Fruit fly (Drosophila melanogaster): ENCODE data around the gene Nfs1.

Nfs1 gene

DNA sequence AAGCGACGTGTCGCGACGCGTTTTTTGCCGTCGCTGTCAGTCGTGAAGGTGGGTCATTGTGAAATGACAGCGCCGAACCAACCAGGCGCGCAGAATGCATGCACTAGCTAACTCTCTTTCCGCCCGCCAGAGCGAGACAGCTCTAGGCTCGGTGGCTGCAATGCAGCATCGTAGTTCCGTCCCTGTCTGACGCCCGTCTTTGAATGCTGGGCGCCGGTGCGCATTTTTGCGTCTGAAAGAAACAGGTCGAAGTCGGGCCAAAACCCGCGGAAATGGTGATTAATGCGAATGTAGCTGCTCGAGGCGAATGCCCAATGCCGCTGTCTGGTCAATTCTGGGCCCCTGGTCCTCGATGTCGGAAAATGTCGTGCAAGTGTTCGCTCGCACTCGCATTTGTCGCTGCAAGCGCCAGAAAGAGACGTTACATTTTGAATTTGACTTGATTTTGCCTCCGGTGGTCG is 7.9 kb downstream of the Nfs1 start:
- TF ChIP-seq CG10348 (GFP tag; IDR thresholded peaks at IDR 0.05) = no peak
- TF ChIP-seq CG13204 (GFP tag; optimal IDR thresholded peaks at IDR 0.05) = peak; percentile 97
- TF ChIP-seq CG8301 (tag; optimal IDR thresholded peaks at IDR 0.05) = peak; percentile 77
- peak; percentile 51 for TF ChIP-seq CG34367 (tag; optimal IDR thresholded peaks at IDR 0.05)
- TF ChIP-seq rn (GFP tag; IDR thresholded peaks at IDR 0.05) = no peak
- peak; percentile 17 for TF ChIP-seq CG9948 (tag; optimal IDR thresholded peaks at IDR 0.05)
- TF ChIP-seq gl (tag; optimal IDR thresholded peaks at IDR 0.05) = peak; percentile 74
- peak; percentile 36 for TF ChIP-seq CG8159 (tag; optimal IDR thresholded peaks at IDR 0.05)
- TF ChIP-seq CG15710 (tag; optimal IDR thresholded peaks at IDR 0.05) = peak; percentile 53
- no peak for TF ChIP-seq Ets98B (GFP tag; IDR thresholded peaks at IDR 0.05)
- peak; percentile 98 for TF ChIP-seq EcR (GFP tag; optimal IDR thresholded peaks at IDR 0.05)
- peak; percentile 70 for TF ChIP-seq CG14655 (GFP tag; optimal IDR thresholded peaks at IDR 0.05)
- TF ChIP-seq Pif1B (GFP tag; optimal IDR thresholded peaks at IDR 0.05) = peak; percentile 67
- no peak for TF ChIP-seq D1 (tag; optimal IDR thresholded peaks at IDR 0.05)
- TF ChIP-seq Snoo (tag; optimal IDR thresholded peaks at IDR 0.05) = peak; percentile 84
- peak; percentile 68 for TF ChIP-seq Pif1A (GFP tag; optimal IDR thresholded peaks at IDR 0.05)
- TF ChIP-seq CG4496 (GFP tag; IDR thresholded peaks at IDR 0.05) = no peak
- TF ChIP-seq CG17806 (tag; optimal IDR thresholded peaks at IDR 0.05) = peak; percentile 27
- no peak for TF ChIP-seq CG32121 (GFP tag; IDR thresholded peaks at IDR 0.05)
- no peak for TF ChIP-seq CG12605 (GFP tag; IDR thresholded peaks at IDR 0.05)
- TF ChIP-seq fd96Ca (GFP tag; IDR thresholded peaks at IDR 0.05) = no peak

DNA sequence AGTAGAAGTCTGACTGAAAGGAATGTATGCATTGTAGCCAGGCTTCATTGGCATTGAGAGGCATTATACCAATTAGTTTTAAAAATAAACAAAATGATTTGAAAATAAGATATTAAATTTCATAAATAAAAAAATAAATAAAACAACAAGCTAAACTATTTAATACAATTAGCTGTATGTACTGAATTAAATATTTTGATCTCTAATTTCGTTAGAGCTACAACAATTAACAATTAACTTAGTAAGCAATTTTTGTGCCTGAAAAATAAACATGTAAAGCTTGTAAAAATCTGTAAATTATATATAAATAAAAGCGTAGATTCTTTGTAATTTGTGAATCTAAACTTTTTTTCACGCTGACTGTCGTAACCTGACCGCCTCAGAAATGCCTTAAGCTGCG is 8.4 kb downstream of the Nfs1 start, which contains the start of gene Rh5:
TSS of gene Rh5 (plus strand) at position 301 of the 400 bp plus-strand sequence.
- TF ChIP-seq CG10348 (GFP tag; IDR thresholded peaks at IDR 0.05) = no peak
- TF ChIP-seq CG12605 (GFP tag; IDR thresholded peaks at IDR 0.05) = no peak
- TF ChIP-seq EcR (GFP tag; optimal IDR thresholded peaks at IDR 0.05) = no peak
- TF ChIP-seq CG15710 (tag; optimal IDR thresholded peaks at IDR 0.05) = no peak
- no peak for TF ChIP-seq CG9948 (tag; optimal IDR thresholded peaks at IDR 0.05)

DNA sequence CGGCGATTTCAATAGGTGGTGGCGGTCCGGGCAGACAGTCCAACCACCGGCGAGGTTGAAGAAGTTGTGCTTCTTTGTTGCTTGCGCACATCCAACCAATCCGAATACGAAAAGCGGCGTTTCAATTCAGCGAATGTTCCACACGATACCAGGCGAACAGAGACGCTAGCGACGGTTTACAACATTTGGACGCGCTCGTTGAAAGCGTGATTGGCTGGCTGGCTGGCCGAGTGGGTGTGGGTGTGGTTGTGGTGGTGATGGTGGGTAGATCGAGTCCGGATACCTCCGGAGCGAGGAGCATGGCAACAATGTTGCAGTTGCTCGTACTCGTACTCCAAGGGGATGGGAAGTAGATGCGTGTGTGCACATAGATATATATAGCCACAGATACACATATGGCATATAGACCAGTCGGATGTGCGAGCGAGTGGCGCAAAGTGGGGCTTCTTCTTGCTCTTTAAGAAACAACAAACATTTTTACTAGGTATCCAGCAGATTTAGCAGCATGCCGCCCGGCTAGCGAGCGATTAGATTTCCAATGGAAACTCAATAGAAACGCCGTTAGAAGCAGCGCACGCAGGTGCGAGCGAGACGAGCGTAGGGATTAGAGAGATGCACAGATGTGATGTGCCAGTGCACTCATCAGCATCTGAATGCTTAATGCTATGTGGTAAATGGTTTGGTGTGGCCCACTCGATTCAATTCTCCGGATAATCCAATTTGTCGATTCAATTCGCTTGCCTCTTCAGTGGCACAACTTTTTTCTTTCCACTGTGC is 10.8 kb downstream of the Nfs1 start:
- TF ChIP-seq CG13204 (GFP tag; optimal IDR thresholded peaks at IDR 0.05) (peak; percentile 91), gl (tag; optimal IDR thresholded peaks at IDR 0.05) (peak; percentile 3), CG34367 (tag; optimal IDR thresholded peaks at IDR 0.05) (no peak), CG15710 (tag; optimal IDR thresholded peaks at IDR 0.05) (no peak), Snoo (tag; optimal IDR thresholded peaks at IDR 0.05) (peak; percentile 30), CG8159 (tag; optimal IDR thresholded peaks at IDR 0.05) (no peak), CG8301 (tag; optimal IDR thresholded peaks at IDR 0.05) (no peak), CG12605 (GFP tag; IDR thresholded peaks at IDR 0.05) (no peak), CG14655 (GFP tag; optimal IDR thresholded peaks at IDR 0.05) (peak; percentile 19), Pif1B (GFP tag; optimal IDR thresholded peaks at IDR 0.05) (peak; percentile 18), CG17806 (tag; optimal IDR thresholded peaks at IDR 0.05) (no peak), CG32121 (GFP tag; IDR thresholded peaks at IDR 0.05) (no peak), CG4496 (GFP tag; IDR thresholded peaks at IDR 0.05) (no peak), EcR (GFP tag; optimal IDR thresholded peaks at IDR 0.05) (peak; percentile 93), Pif1A (GFP tag; optimal IDR thresholded peaks at IDR 0.05) (no peak), rn (GFP tag; IDR thresholded peaks at IDR 0.05) (no peak)

DNA sequence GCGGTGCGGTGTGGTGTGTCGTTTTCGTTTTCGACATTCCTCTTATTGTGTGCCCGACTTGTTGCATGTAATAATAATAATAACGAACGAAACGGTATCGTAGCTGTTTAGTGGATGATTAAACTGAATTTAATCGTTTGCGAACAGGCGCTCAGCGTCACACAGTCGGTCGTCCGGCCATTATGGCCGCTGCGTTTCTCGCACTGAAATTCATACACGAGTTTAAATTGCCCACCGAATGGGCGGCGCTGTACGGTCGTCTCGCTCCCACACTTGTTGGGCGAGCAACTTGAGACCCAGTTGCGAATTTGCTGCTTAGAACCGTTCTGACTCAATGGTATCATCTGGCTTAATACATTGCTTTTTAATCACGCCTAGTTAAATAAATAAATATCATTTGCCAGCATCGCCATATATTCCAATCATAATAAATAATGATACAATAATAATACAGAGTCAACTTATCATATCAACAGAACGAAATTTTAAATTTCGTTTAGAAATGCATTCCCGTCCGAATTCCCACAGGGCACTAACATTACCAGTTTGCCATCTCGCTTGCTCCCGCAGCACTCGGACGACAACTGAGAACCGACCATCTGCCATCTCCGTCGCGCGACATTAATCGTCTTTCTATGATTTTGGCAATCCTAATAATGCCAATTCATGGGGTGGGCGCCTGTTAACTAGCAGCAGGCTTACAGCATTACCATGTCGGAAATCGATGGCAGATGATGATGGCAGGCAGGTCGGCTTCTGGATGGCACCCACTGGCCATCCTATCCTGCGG is 11.6 kb downstream of the Nfs1 start:
- TF ChIP-seq CG13204 (GFP tag; optimal IDR thresholded peaks at IDR 0.05) (peak; percentile 71), CG9948 (tag; optimal IDR thresholded peaks at IDR 0.05) (peak; percentile 92), CG10348 (GFP tag; IDR thresholded peaks at IDR 0.05) (no peak), fd96Ca (GFP tag; IDR thresholded peaks at IDR 0.05) (no peak), Ets98B (GFP tag; IDR thresholded peaks at IDR 0.05) (no peak), Pif1A (GFP tag; optimal IDR thresholded peaks at IDR 0.05) (peak; percentile 90), Pif1B (GFP tag; optimal IDR thresholded peaks at IDR 0.05) (peak; percentile 81), CG32121 (GFP tag; IDR thresholded peaks at IDR 0.05) (no peak), Snoo (tag; optimal IDR thresholded peaks at IDR 0.05) (peak; percentile 93), CG4496 (GFP tag; IDR thresholded peaks at IDR 0.05) (no peak), rn (GFP tag; IDR thresholded peaks at IDR 0.05) (no peak), D1 (tag; optimal IDR thresholded peaks at IDR 0.05) (no peak), CG8159 (tag; optimal IDR thresholded peaks at IDR 0.05) (peak; percentile 96), CG12605 (GFP tag; IDR thresholded peaks at IDR 0.05) (no peak), CG14655 (GFP tag; optimal IDR thresholded peaks at IDR 0.05) (peak; percentile 92), CG8301 (tag; optimal IDR thresholded peaks at IDR 0.05) (peak; percentile 93), EcR (GFP tag; optimal IDR thresholded peaks at IDR 0.05) (no peak), CG17806 (tag; optimal IDR thresholded peaks at IDR 0.05) (peak; percentile 90), CG34367 (tag; optimal IDR thresholded peaks at IDR 0.05) (peak; percentile 90), gl (tag; optimal IDR thresholded peaks at IDR 0.05) (peak; percentile 82), CG15710 (tag; optimal IDR thresholded peaks at IDR 0.05) (peak; percentile 93)

Measured in whole organism, pupa.